Worm (Caenorhabditis elegans): Measurements from ENCODE around the gene sodh-2.

DNA sequence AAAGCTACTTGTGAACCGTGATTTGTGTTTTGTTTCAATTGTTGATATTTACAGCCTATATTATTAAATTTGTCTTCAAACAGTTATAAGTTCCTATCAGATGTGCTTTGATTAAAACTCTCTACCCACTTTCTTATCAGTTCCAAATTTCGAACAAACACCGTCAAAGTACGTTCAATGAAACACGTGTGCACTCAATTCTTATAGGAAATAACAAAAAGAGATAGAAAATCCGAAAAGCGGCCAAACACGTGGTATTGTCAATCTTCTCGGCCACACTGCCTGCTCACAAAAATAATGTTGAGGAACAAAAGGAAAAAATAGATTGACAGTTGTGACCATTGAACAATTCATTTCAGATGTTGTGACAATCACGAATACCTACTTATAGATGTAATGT is 5.1 kb downstream of the sodh-2 start:
- TF ChIP-seq ceh-36 (tag; optimal IDR thresholded peaks at IDR 0.05) (no peak), pes-1 (GFP tag; IDR thresholded peaks at IDR 0.05) (no peak), scrt-1 (GFP tag; IDR thresholded peaks at IDR 0.05) (no peak), hmg-4 (GFP tag; optimal IDR thresholded peaks at IDR 0.05) (no peak), F13C5.2 (tag; optimal IDR thresholded peaks at IDR 0.05) (no peak), tbx-11 (GFP tag; IDR thresholded peaks at IDR 0.05) (no peak)

Data from whole organism, early embryonic.